Worm (Caenorhabditis elegans) whole organism, midembryonic: Measurements from ENCODE around the gene irld-33.

Experiments
- T22C8.4 ChIP-seq: fragments of 200-800 bp; sonication (Bioruptor generic); IDR thresholded peaks from 2 replicates; pipeline ENCODE4 v1.3.6; 2022; ENCODE audit warnings: missing genetic modification characterization, missing compliant biosample characterization
- flt-1 ChIP-seq: fragments of 200-800 bp; sonication (Bioruptor generic); IDR thresholded peaks from 2 replicates; pipeline ENCODE4 v1.3.6; 2022; ENCODE audit warnings: missing genetic modification characterization, missing compliant biosample characterization
- klf-2 ChIP-seq: fragments of 200-800 bp; sonication (Bioruptor generic); conservative IDR thresholded peaks from 2 replicates; pipeline ENCODE4 v1.3.6; 2022; ENCODE audit warnings: missing genetic modification reagents, missing genetic modification characterization, missing compliant biosample characterization

- TF ChIP-seq flt-1 (GFP tag; lab: Robert Waterston, UW) (no peak), T22C8.4 (GFP tag; lab: Robert Waterston, UW) (no peak), klf-2 (GFP tag; lab: Robert Waterston, UW) (no peak)
Observed at ce11 chrII:1695861-1696260, 43.0 kb upstream of the irld-33 start, which contains the start of gene F58E1.13.
